Worm (Caenorhabditis elegans) whole organism, late embryonic: ENCODE measurements around the gene rpl-36.

Source experiments
- C08G9.2 ChIP-seq: sonication (generic microtip); optimal IDR thresholded peaks from 2 replicates; lab custom pipeline; 2016; ENCODE audit warnings: mild to moderate bottlenecking, missing genetic modification characterization, moderate library complexity, missing compliant biosample characterization
- C38D4.7 ChIP-seq: fragments of 200-800 bp; sonication (Bioruptor generic); optimal IDR thresholded peaks from 2 replicates; lab custom pipeline; 2018; ENCODE audit warnings: mild to moderate bottlenecking, missing genetic modification characterization, moderate library complexity, missing compliant biosample characterization
- K02D7.2 ChIP-seq: sonication (generic microtip); optimal IDR thresholded peaks from 2 replicates; lab custom pipeline; 2017; ENCODE audit warnings: mild to moderate bottlenecking, missing genetic modification characterization, missing compliant biosample characterization
- K09A11.1 ChIP-seq: sonication (generic microtip); optimal IDR thresholded peaks from 2 replicates; lab custom pipeline; 2017; ENCODE audit warnings: antibody characterized with exemption, mild to moderate bottlenecking, missing genetic modification characterization, missing compliant biosample characterization; ENCODE audit not compliant: insufficient read depth
- T23F11.4 ChIP-seq: fragments of 200-800 bp; sonication (Bioruptor generic); optimal IDR thresholded peaks from 2 replicates; lab custom pipeline; 2018; ENCODE audit warnings: mild to moderate bottlenecking, missing genetic modification characterization, missing compliant biosample characterization
- Y22D7AL.16 ChIP-seq: sonication (generic microtip); optimal IDR thresholded peaks from 2 replicates; lab custom pipeline; 2016; ENCODE audit warnings: missing genetic modification characterization, missing compliant biosample characterization
- ahr-1 ChIP-seq: sonication (generic microtip); optimal IDR thresholded peaks from 2 replicates; lab custom pipeline; 2016; ENCODE audit warnings: missing genetic modification characterization, missing compliant biosample characterization
- ceh-14 ChIP-seq: sonication (generic microtip); optimal IDR thresholded peaks from 2 replicates; lab custom pipeline; 2016; ENCODE audit warnings: missing genotype, missing genetic modification characterization, missing compliant biosample characterization
- ceh-18 ChIP-seq: sonication (generic microtip); optimal IDR thresholded peaks from 2 replicates; lab custom pipeline; 2016; ENCODE audit warnings: missing genetic modification characterization, missing compliant biosample characterization
- ceh-19 ChIP-seq: fragments of 200-800 bp; sonication (Bioruptor generic); optimal IDR thresholded peaks from 2 replicates; lab custom pipeline; 2018; ENCODE audit warnings: mild to moderate bottlenecking, missing genetic modification characterization, missing compliant biosample characterization
- ceh-2 ChIP-seq: sonication (generic microtip); optimal IDR thresholded peaks from 2 replicates; lab custom pipeline; 2016; ENCODE audit warnings: missing genotype, missing genetic modification characterization, missing compliant biosample characterization
- ceh-22 ChIP-seq: sonication (generic microtip); optimal IDR thresholded peaks from 2 replicates; lab custom pipeline; 2017; ENCODE audit warnings: missing biosample characterization, missing genetic modification characterization
- ceh-24 ChIP-seq: sonication (generic microtip); optimal IDR thresholded peaks from 2 replicates; lab custom pipeline; 2016; ENCODE audit warnings: mild to moderate bottlenecking, missing genetic modification characterization, missing compliant biosample characterization
- ceh-30 ChIP-seq: fragments of 150-350 bp; optimal IDR thresholded peaks from 2 replicates; lab custom pipeline; 2014; ENCODE audit warnings: missing biosample characterization, missing genetic modification characterization
- ceh-31 ChIP-seq: sonication (generic microtip); optimal IDR thresholded peaks from 2 replicates; lab custom pipeline; 2016; ENCODE audit warnings: missing genetic modification characterization, missing compliant biosample characterization
- ceh-34 ChIP-seq: sonication (generic microtip); optimal IDR thresholded peaks from 2 replicates; lab custom pipeline; 2016; ENCODE audit warnings: mild to moderate bottlenecking, missing genetic modification characterization, missing compliant biosample characterization
- ceh-45 ChIP-seq: fragments of 200-800 bp; sonication (Bioruptor generic); IDR thresholded peaks from 2 replicates; pipeline ENCODE4 v1.3.6; 2022; ENCODE audit warnings: missing genetic modification reagents, missing genetic modification characterization, missing compliant biosample characterization
- ceh-48 ChIP-seq: sonication (generic microtip); optimal IDR thresholded peaks from 2 replicates; lab custom pipeline; 2016; ENCODE audit warnings: missing genetic modification characterization, inconsistent platforms, missing compliant biosample characterization
- ceh-6 ChIP-seq: fragments of 200-800 bp; sonication (Bioruptor generic); optimal IDR thresholded peaks from 2 replicates; lab custom pipeline; 2018; ENCODE audit warnings: mild to moderate bottlenecking, missing genetic modification characterization, missing compliant biosample characterization
- dve-1 ChIP-seq: sonication (generic microtip); optimal IDR thresholded peaks from 2 replicates; lab custom pipeline; 2017; ENCODE audit warnings: antibody characterized with exemption, mild to moderate bottlenecking, missing genetic modification characterization, missing compliant biosample characterization
- elt-2 ChIP-seq: sonication (generic microtip); optimal IDR thresholded peaks from 2 replicates; lab custom pipeline; 2016; ENCODE audit warnings: missing genetic modification reagents, missing genetic modification characterization, missing compliant biosample characterization
- elt-4 ChIP-seq: sonication (generic microtip); optimal IDR thresholded peaks from 2 replicates; lab custom pipeline; 2016; ENCODE audit warnings: missing genetic modification characterization, missing compliant biosample characterization
- ets-4 ChIP-seq: sonication (generic microtip); optimal IDR thresholded peaks from 2 replicates; lab custom pipeline; 2016; ENCODE audit warnings: missing genetic modification characterization, missing compliant biosample characterization
- eyg-1 ChIP-seq: sonication (generic microtip); optimal IDR thresholded peaks from 2 replicates; lab custom pipeline; 2016; ENCODE audit warnings: missing genotype, missing genetic modification characterization, missing compliant biosample characterization
- fax-1 ChIP-seq: sonication (generic microtip); optimal IDR thresholded peaks from 2 replicates; lab custom pipeline; 2016; ENCODE audit warnings: missing genotype, missing genetic modification characterization, missing compliant biosample characterization
- fkh-10 ChIP-seq: fragments of 150-350 bp; optimal IDR thresholded peaks from 2 replicates; lab custom pipeline; 2014; ENCODE audit warnings: missing biosample characterization, missing genetic modification reagents, missing genetic modification characterization
- fkh-6 ChIP-seq: sonication (generic microtip); optimal IDR thresholded peaks from 2 replicates; lab custom pipeline; 2016; ENCODE audit warnings: missing genetic modification characterization, missing compliant biosample characterization
- gmeb-2 ChIP-seq: sonication (generic microtip); optimal IDR thresholded peaks from 2 replicates; lab custom pipeline; 2016; ENCODE audit warnings: missing genetic modification characterization, inconsistent platforms, missing compliant biosample characterization
- hlh-13 ChIP-seq: fragments of 200-800 bp; sonication (Bioruptor generic); optimal IDR thresholded peaks from 2 replicates; lab custom pipeline; 2018; ENCODE audit warnings: mild to moderate bottlenecking, missing genetic modification characterization, missing compliant biosample characterization
- hlh-15 ChIP-seq: sonication (generic microtip); optimal IDR thresholded peaks from 2 replicates; lab custom pipeline; 2016; ENCODE audit warnings: missing genetic modification characterization, missing compliant biosample characterization
- hlh-6 ChIP-seq: sonication (generic microtip); optimal IDR thresholded peaks from 2 replicates; lab custom pipeline; 2016; ENCODE audit warnings: missing genotype, missing genetic modification characterization, missing compliant biosample characterization
- lim-6 ChIP-seq: sonication (generic microtip); optimal IDR thresholded peaks from 2 replicates; lab custom pipeline; 2016; ENCODE audit warnings: missing genetic modification characterization, missing compliant biosample characterization
- madf-2 ChIP-seq: sonication (generic microtip); optimal IDR thresholded peaks from 2 replicates; lab custom pipeline; 2017; ENCODE audit warnings: missing genetic modification characterization, missing compliant biosample characterization
- mec-3 ChIP-seq: sonication (generic microtip); optimal IDR thresholded peaks from 2 replicates; lab custom pipeline; 2016; ENCODE audit warnings: borderline replicate concordance, missing genetic modification characterization, missing compliant biosample characterization
- nfya-1 ChIP-seq: sonication (generic microtip); optimal IDR thresholded peaks from 2 replicates; lab custom pipeline; 2017; ENCODE audit warnings: missing genetic modification characterization, mild to moderate bottlenecking, missing compliant biosample characterization, antibody characterized with exemption, moderate library complexity
- nhr-11 ChIP-seq: fragments of 150-350 bp; optimal IDR thresholded peaks from 2 replicates; lab custom pipeline; 2014; ENCODE audit warnings: missing biosample characterization, missing genetic modification characterization
- nhr-232 ChIP-seq: sonication (generic microtip); optimal IDR thresholded peaks from 2 replicates; lab custom pipeline; 2016; ENCODE audit warnings: missing genetic modification characterization, missing compliant biosample characterization
- pag-3 ChIP-seq: sonication (generic microtip); optimal IDR thresholded peaks from 2 replicates; lab custom pipeline; 2016; ENCODE audit warnings: missing compliant biosample characterization, missing genetic modification characterization, borderline replicate concordance
- pha-2 ChIP-seq: sonication (generic microtip); optimal IDR thresholded peaks from 2 replicates; lab custom pipeline; 2017; ENCODE audit warnings: mild to moderate bottlenecking, missing genetic modification characterization, missing compliant biosample characterization
- pha-4 ChIP-seq: fragments of 150-350 bp; optimal IDR thresholded peaks from 2 replicates; lab custom pipeline; 2018; ENCODE audit warnings: missing biosample characterization, missing genetic modification reagents, missing genetic modification characterization
- pqm-1 ChIP-seq: sonication (generic microtip); optimal IDR thresholded peaks from 2 replicates; lab custom pipeline; 2016; ENCODE audit warnings: missing genetic modification characterization, missing compliant biosample characterization
- pros-1 ChIP-seq: fragments of 150-350 bp; optimal IDR thresholded peaks from 2 replicates; lab custom pipeline; 2014; ENCODE audit warnings: missing biosample characterization, missing genetic modification reagents, missing genetic modification characterization
- rnt-1 ChIP-seq: sonication (generic microtip); optimal IDR thresholded peaks from 2 replicates; lab custom pipeline; 2016; ENCODE audit warnings: missing genetic modification characterization, missing compliant biosample characterization
- sdc-2 ChIP-seq: sonication (generic microtip); optimal IDR thresholded peaks from 2 replicates; lab custom pipeline; 2016; ENCODE audit warnings: missing genotype, missing genetic modification characterization, missing compliant biosample characterization
- sox-2 ChIP-seq: fragments of 200-800 bp; sonication (Bioruptor generic); IDR thresholded peaks from 2 replicates; pipeline ENCODE4 v1.3.6; 2022; ENCODE audit warnings: missing genetic modification reagents, missing genetic modification characterization, missing compliant biosample characterization
- sox-4 ChIP-seq: sonication (generic microtip); optimal IDR thresholded peaks from 2 replicates; lab custom pipeline; 2017; ENCODE audit warnings: mild to moderate bottlenecking, missing genetic modification characterization, inconsistent platforms, missing compliant biosample characterization
- syd-9 ChIP-seq: sonication (generic microtip); optimal IDR thresholded peaks from 2 replicates; lab custom pipeline; 2016; ENCODE audit warnings: mild to moderate bottlenecking, missing genetic modification characterization, moderate library complexity, missing compliant biosample characterization
- tbx-2 ChIP-seq: sonication (generic microtip); optimal IDR thresholded peaks from 2 replicates; lab custom pipeline; 2016; ENCODE audit warnings: missing genetic modification characterization, missing compliant biosample characterization
- tbx-7 ChIP-seq: sonication (generic microtip); optimal IDR thresholded peaks from 2 replicates; lab custom pipeline; 2016; ENCODE audit warnings: missing genotype, missing genetic modification characterization, missing compliant biosample characterization
- ttx-3 ChIP-seq: sonication (generic microtip); optimal IDR thresholded peaks from 2 replicates; lab custom pipeline; 2016; ENCODE audit warnings: missing genetic modification reagents, missing genetic modification characterization, missing compliant biosample characterization
- unc-42 ChIP-seq: sonication (generic microtip); optimal IDR thresholded peaks from 2 replicates; lab custom pipeline; 2016; ENCODE audit warnings: missing genotype, missing genetic modification characterization, missing compliant biosample characterization
- unc-55 ChIP-seq: sonication (generic microtip); optimal IDR thresholded peaks from 2 replicates; lab custom pipeline; 2017; ENCODE audit warnings: missing biosample characterization, missing genetic modification reagents, missing genetic modification characterization
- unc-86 ChIP-seq: sonication (generic microtip); optimal IDR thresholded peaks from 2 replicates; lab custom pipeline; 2016; ENCODE audit warnings: missing genetic modification characterization, missing compliant biosample characterization
- zip-5 ChIP-seq: sonication (generic microtip); optimal IDR thresholded peaks from 2 replicates; lab custom pipeline; 2016; ENCODE audit warnings: missing genetic modification characterization, missing compliant biosample characterization
- ztf-16 ChIP-seq: sonication (generic microtip); optimal IDR thresholded peaks from 2 replicates; lab custom pipeline; 2017; ENCODE audit warnings: missing genetic modification characterization, missing compliant biosample characterization

rpl-36 gene

ce11 chrIII:7184022-7184421, 4.0 kb downstream of the rpl-36 start, which contains the start of gene yju-2:
Gene yju-2, plus strand, starts transcription at chrIII:7184336.
- TF ChIP-seq ceh-2 (tag; lab: Kevin White, UChicago) (peak; percentile 51), pqm-1 (tag; lab: Kevin White, UChicago) (no peak), C08G9.2 (peak; percentile 21), fax-1 (tag; lab: Kevin White, UChicago) (no peak), fkh-10 (GFP tag; lab: Kevin White, UChicago) (no peak), nhr-232 (tag; lab: Kevin White, UChicago) (no peak), hlh-13 (GFP tag; lab: Kevin White, UChicago) (no peak), K02D7.2 (tag; lab: Kevin White, UChicago) (no peak), ztf-16 (no peak), ceh-45 (no peak), hlh-6 (tag; lab: Kevin White, UChicago) (no peak), zip-5 (peak; percentile 26), pag-3 (tag; lab: Kevin White, UChicago) (no peak), tbx-2 (tag; lab: Kevin White, UChicago) (peak; percentile 57), pha-2 (tag; lab: Kevin White, UChicago) (no peak), ahr-1 (tag; lab: Kevin White, UChicago) (no peak), madf-2 (tag; lab: Kevin White, UChicago) (no peak), ceh-31 (tag; lab: Kevin White, UChicago) (peak; percentile 66), ceh-6 (GFP tag; lab: Kevin White, UChicago) (no peak), eyg-1 (tag; lab: Kevin White, UChicago) (no peak), ceh-48 (tag; lab: Kevin White, UChicago) (no peak), K09A11.1 (tag; lab: Kevin White, UChicago) (no peak), fkh-6 (tag; lab: Kevin White, UChicago) (no peak), ceh-22 (tag; lab: Kevin White, UChicago) (no peak), Y22D7AL.16 (no peak), pha-4 (tag; lab: Kevin White, UChicago) (no peak), nfya-1 (tag; lab: Kevin White, UChicago) (peak; percentile 27), ceh-34 (tag; lab: Kevin White, UChicago) (no peak), unc-86 (tag; lab: Kevin White, UChicago) (no peak), hlh-15 (tag; lab: Kevin White, UChicago) (no peak), ceh-14 (no peak), lim-6 (tag; lab: Kevin White, UChicago) (no peak), dve-1 (tag; lab: Kevin White, UChicago) (no peak), rnt-1 (tag; lab: Kevin White, UChicago) (no peak), ceh-24 (tag; lab: Kevin White, UChicago) (no peak), syd-9 (tag; lab: Kevin White, UChicago) (no peak), sox-4 (no peak), mec-3 (tag; lab: Kevin White, UChicago) (no peak), tbx-7 (tag; lab: Kevin White, UChicago) (no peak), gmeb-2 (tag; lab: Kevin White, UChicago) (no peak), elt-4 (no peak), sox-2 (GFP tag; lab: Robert Waterston, UW) (no peak), pros-1 (tag; lab: Kevin White, UChicago) (no peak), unc-55 (no peak), ceh-19 (GFP tag; lab: Kevin White, UChicago) (no peak), unc-42 (peak; percentile 14), ceh-18 (tag; lab: Kevin White, UChicago) (no peak), elt-2 (no peak), nhr-11 (tag; lab: Kevin White, UChicago) (no peak), ets-4 (tag; lab: Kevin White, UChicago) (peak; percentile 22), C38D4.7 (GFP tag; lab: Kevin White, UChicago) (no peak), ttx-3 (tag; lab: Kevin White, UChicago) (no peak), ceh-30 (tag; lab: Kevin White, UChicago) (no peak), sdc-2 (tag; lab: Kevin White, UChicago) (peak; percentile 2), T23F11.4 (no peak)
